Worm (Caenorhabditis elegans): ENCODE measurements around the gene hmgs-1.

ce11 chrV:5695635-5696034, 11.2 kb upstream of the hmgs-1 start:
- TF ChIP-seq tra-4 (tag; optimal IDR thresholded peaks at IDR 0.05) (no peak), tbx-37 (GFP tag; conservative IDR thresholded peaks at IDR 0.05) (no peak), pes-1 (GFP tag; IDR thresholded peaks at IDR 0.05) (no peak), ceh-36 (tag; optimal IDR thresholded peaks at IDR 0.05) (no peak), hnd-1 (tag; optimal IDR thresholded peaks at IDR 0.05) (no peak)
